Worm (Caenorhabditis elegans) whole organism, L3 larva: ENCODE measurements around the gene C13A2.10.

Experiments used
- R02D3.7 ChIP-seq: fragments of 150-350 bp; optimal IDR thresholded peaks from 2 replicates; lab custom pipeline; 2014; ENCODE audit warnings: missing biosample characterization, missing genetic modification characterization
- ama-1 ChIP-seq: fragments of 150-350 bp; optimal IDR thresholded peaks from 2 replicates; lab custom pipeline; 2018
- ceh-28 ChIP-seq: fragments of 150-350 bp; optimal IDR thresholded peaks from 2 replicates; lab custom pipeline; 2014; ENCODE audit warnings: missing biosample characterization, missing genetic modification reagents, missing genetic modification characterization
- ceh-82 ChIP-seq: fragments of 150-350 bp; optimal IDR thresholded peaks from 2 replicates; lab custom pipeline; 2014; ENCODE audit warnings: missing biosample characterization, missing genetic modification characterization
- ceh-9 ChIP-seq: sonication (generic microtip); optimal IDR thresholded peaks from 2 replicates; lab custom pipeline; 2018; ENCODE audit warnings: missing biosample characterization, missing genetic modification characterization
- daf-12 ChIP-seq: fragments of 150-350 bp; optimal IDR thresholded peaks from 2 replicates; lab custom pipeline; 2014; ENCODE audit warnings: missing biosample characterization, missing genetic modification reagents, missing genetic modification characterization
- egl-27 ChIP-seq: sonication (generic microtip); optimal IDR thresholded peaks from 4 replicates; lab custom pipeline; 2017; ENCODE audit warnings: missing biosample characterization, missing genetic modification reagents, missing genetic modification characterization
- egl-5 ChIP-seq: fragments of 150-350 bp; optimal IDR thresholded peaks from 2 replicates; lab custom pipeline; 2017; ENCODE audit warnings: missing biosample characterization, missing genetic modification reagents, missing genetic modification characterization, inconsistent platforms
- elt-1 ChIP-seq: fragments of 150-350 bp; optimal IDR thresholded peaks from 2 replicates; lab custom pipeline; 2014; ENCODE audit warnings: missing biosample characterization, missing genetic modification characterization
- elt-3 ChIP-seq, 3 experiments: fragments of 150-350 bp in 1 of 3; sonication (generic microtip) in 2 of 3; optimal IDR thresholded peaks; 2 replicates in 2 of 3; 4 replicates in 1 of 3; lab custom pipeline; 2014 to 2017; ENCODE audit warnings: missing biosample characterization in 3 of 3, missing genetic modification characterization in 3 of 3
- fkh-10 ChIP-seq: sonication (generic microtip); optimal IDR thresholded peaks from 2 replicates; lab custom pipeline; 2017; ENCODE audit warnings: missing biosample characterization, missing genetic modification reagents, missing genetic modification characterization
- fkh-2 ChIP-seq: fragments of 150-350 bp; optimal IDR thresholded peaks from 2 replicates; lab custom pipeline; 2014; ENCODE audit warnings: missing biosample characterization, missing genetic modification reagents, missing genetic modification characterization
- fos-1 ChIP-seq: fragments of 150-350 bp; optimal IDR thresholded peaks from 2 replicates; lab custom pipeline; 2014; ENCODE audit warnings: missing biosample characterization, missing genetic modification characterization
- hmg-11 ChIP-seq: sonication (generic microtip); optimal IDR thresholded peaks from 2 replicates; lab custom pipeline; 2016; ENCODE audit warnings: missing genetic modification characterization, missing compliant biosample characterization
- jun-1 ChIP-seq: fragments of 150-350 bp; optimal IDR thresholded peaks from 2 replicates; lab custom pipeline; 2014; ENCODE audit warnings: missing biosample characterization, missing genetic modification reagents, missing genetic modification characterization
- lin-15B ChIP-seq: fragments of 150-350 bp; optimal IDR thresholded peaks from 2 replicates; lab custom pipeline; 2014; ENCODE audit warnings: missing biosample characterization, missing genetic modification characterization
- lin-39 ChIP-seq: fragments of 150-350 bp; optimal IDR thresholded peaks from 2 replicates; lab custom pipeline; 2018; ENCODE audit warnings: missing biosample characterization, missing genetic modification reagents, missing genetic modification characterization
- mml-1 ChIP-seq: fragments of 150-350 bp; sonication (generic microtip); optimal IDR thresholded peaks from 3 replicates; lab custom pipeline; 2014; ENCODE audit warnings: missing biosample characterization, missing genetic modification characterization
- nfya-1 ChIP-seq: sonication (generic microtip); optimal IDR thresholded peaks from 2 replicates; lab custom pipeline; 2017; ENCODE audit warnings: missing genetic modification characterization, mild to moderate bottlenecking, missing compliant biosample characterization, antibody characterized with exemption, moderate library complexity; ENCODE audit not compliant: insufficient read depth
- nhr-11 ChIP-seq: fragments of 150-350 bp; optimal IDR thresholded peaks from 2 replicates; lab custom pipeline; 2014; ENCODE audit warnings: missing biosample characterization, missing genetic modification characterization
- nhr-12 ChIP-seq: fragments of 150-350 bp; optimal IDR thresholded peaks from 2 replicates; lab custom pipeline; 2014; ENCODE audit warnings: missing biosample characterization, missing genetic modification characterization
- nhr-23 ChIP-seq: fragments of 150-350 bp; optimal IDR thresholded peaks from 2 replicates; lab custom pipeline; 2014; ENCODE audit warnings: missing biosample characterization, missing genetic modification reagents, missing genetic modification characterization
- nhr-25 ChIP-seq: sonication (generic microtip); optimal IDR thresholded peaks from 2 replicates; lab custom pipeline; 2017; ENCODE audit warnings: missing biosample characterization, missing genetic modification characterization
- nhr-76 ChIP-seq: fragments of 150-350 bp; sonication (generic microtip); optimal IDR thresholded peaks from 5 replicates; lab custom pipeline; 2014; ENCODE audit warnings: missing biosample characterization, missing genetic modification characterization
- pha-4 ChIP-seq: fragments of 150-350 bp; optimal IDR thresholded peaks from 2 replicates; lab custom pipeline; 2014; ENCODE audit warnings: missing biosample characterization, missing genetic modification reagents, missing genetic modification characterization
- sea-2 ChIP-seq: fragments of 150-350 bp; sonication (generic microtip); optimal IDR thresholded peaks from 4 replicates; lab custom pipeline; 2014; ENCODE audit warnings: missing biosample characterization, missing genetic modification reagents, missing genetic modification characterization
- skn-1 ChIP-seq: fragments of 150-350 bp; optimal IDR thresholded peaks from 2 replicates; lab custom pipeline; 2014; ENCODE audit warnings: missing biosample characterization, missing genetic modification characterization
- snpc-4 ChIP-seq: fragments of 150-350 bp; optimal IDR thresholded peaks from 2 replicates; lab custom pipeline; 2014; ENCODE audit warnings: missing biosample characterization, missing genetic modification characterization
- tbx-2 ChIP-seq: sonication (generic microtip); optimal IDR thresholded peaks from 2 replicates; lab custom pipeline; 2016; ENCODE audit warnings: mild to moderate bottlenecking, missing genetic modification characterization, missing compliant biosample characterization
- unc-39 ChIP-seq: sonication (generic microtip); optimal IDR thresholded peaks from 4 replicates; lab custom pipeline; 2017; ENCODE audit warnings: missing biosample characterization, missing genetic modification characterization
- zag-1 ChIP-seq: fragments of 150-350 bp; optimal IDR thresholded peaks from 2 replicates; lab custom pipeline; 2014; ENCODE audit warnings: missing biosample characterization, missing genetic modification characterization
- ztf-11 ChIP-seq: fragments of 150-350 bp; optimal IDR thresholded peaks from 2 replicates; lab custom pipeline; 2014; ENCODE audit warnings: missing biosample characterization, missing genetic modification characterization
- ztf-4 ChIP-seq: fragments of 150-350 bp; optimal IDR thresholded peaks from 2 replicates; lab custom pipeline; 2014; ENCODE audit warnings: missing biosample characterization, missing genetic modification characterization

Gene C13A2.10

DNA sequence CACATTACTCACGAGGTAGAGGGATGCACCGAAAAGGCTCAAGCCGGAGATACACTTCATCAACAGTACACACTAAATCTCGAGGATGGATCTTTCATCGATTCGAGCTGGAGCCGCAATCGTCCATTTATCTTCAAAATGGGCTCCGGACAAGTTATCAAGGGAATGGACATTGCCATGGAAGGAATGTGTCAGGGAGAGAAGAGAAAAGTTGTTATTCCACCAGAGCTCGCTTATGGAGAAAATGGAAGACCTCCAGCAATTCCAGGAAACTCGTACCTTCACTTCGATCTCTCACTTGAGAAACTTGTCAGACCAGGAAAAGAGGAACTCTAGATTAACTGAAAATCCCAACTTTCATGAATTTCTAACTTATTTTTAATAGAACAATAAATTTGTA, 49.0 kb downstream of the C13A2.10 start:
- TF ChIP-seq nfya-1 (tag; lab: Kevin White, UChicago) (no peak), R02D3.7 (no peak), egl-27 (tag; lab: Kevin White, UChicago) (no peak)
- TF ChIP-seq, all 47 proteins: peak for 0

- TF ChIP-seq fkh-10 (GFP tag; lab: Kevin White, UChicago) = no peak
- TF ChIP-seq ztf-11 (tag; lab: Kevin White, UChicago) = no peak
- TF ChIP-seq ceh-82 (tag; lab: Kevin White, UChicago) = no peak
- no peak for TF ChIP-seq skn-1
- TF ChIP-seq ceh-28 (tag; lab: Kevin White, UChicago) = peak; percentile 12
- TF ChIP-seq hmg-11 (tag; lab: Kevin White, UChicago) = no peak
- peak; percentile 74 for TF ChIP-seq nhr-25 (tag; lab: Kevin White, UChicago)
- peak; percentile 30 for TF ChIP-seq elt-1 (tag; lab: Kevin White, UChicago)
- no peak for TF ChIP-seq fkh-2 (tag; lab: Kevin White, UChicago)
- peak in 1 of 3 experiments; percentile 18 for TF ChIP-seq elt-3 (tag; optimal IDR thresholded peaks at IDR 0.05; lab: Kevin White, UChicago)
- no peak for TF ChIP-seq ztf-4
- no peak for TF ChIP-seq fos-1 (tag; lab: Kevin White, UChicago)
- no peak for TF ChIP-seq zag-1 (tag; lab: Kevin White, UChicago)
- peak; percentile 3 for TF ChIP-seq lin-15B
- TF ChIP-seq nhr-23 = peak; percentile 65
- no peak for TF ChIP-seq nhr-76 (tag; lab: Kevin White, UChicago)
Observed at ce11 chrV:7224947-7225346, 49.9 kb downstream of the C13A2.10 start, which contains the start of gene fkb-3. Gene fkb-3 (plus strand): TSS chrV:7225223.

- TF ChIP-seq ceh-9 (tag; lab: Kevin White, UChicago) (no peak), fkh-10 (GFP tag; lab: Kevin White, UChicago) (no peak), nhr-12 (tag; lab: Kevin White, UChicago) (no peak), tbx-2 (tag; lab: Kevin White, UChicago) (no peak), ztf-11 (tag; lab: Kevin White, UChicago) (no peak), sea-2 (GFP tag; lab: Kevin White, UChicago) (no peak), unc-39 (no peak), egl-5 (no peak), egl-27 (tag; lab: Kevin White, UChicago) (no peak), nhr-76 (tag; lab: Kevin White, UChicago) (no peak), lin-39 (tag; lab: Kevin White, UChicago) (no peak), ztf-4 (no peak)
- TF ChIP-seq, all 47 proteins: peak for 0
Observed at ce11 chrV:7224353-7224752, 50.5 kb downstream of the C13A2.10 start.

DNA sequence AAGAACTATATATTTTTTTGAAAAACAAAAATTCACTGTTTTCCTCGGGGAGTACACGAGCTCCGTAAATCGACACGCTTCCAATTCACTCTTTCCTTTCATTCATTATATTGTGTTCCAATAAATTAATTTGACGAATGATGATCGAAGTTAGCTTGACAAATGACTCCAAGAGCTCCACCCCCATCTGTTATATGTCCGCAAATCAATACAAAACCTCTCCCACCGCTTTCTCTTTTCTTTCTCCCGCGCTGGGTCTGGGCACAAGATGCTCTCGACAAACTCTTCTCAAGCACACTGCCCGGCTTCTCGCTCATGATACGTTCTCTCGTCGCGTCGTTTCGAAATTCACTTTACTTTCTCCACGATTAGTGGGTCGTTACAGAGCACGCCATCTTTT, 51.0 kb downstream of the C13A2.10 start, which contains the start of gene C13F10.1:
Gene C13F10.1, plus strand, starts transcription at position 138 of the 400 bp plus-strand sequence.
- TF ChIP-seq ztf-4 = no peak
- no peak for TF ChIP-seq jun-1
- TF ChIP-seq fkh-2 (tag; lab: Kevin White, UChicago) = no peak
- TF ChIP-seq egl-5 = peak; percentile 54
- TF ChIP-seq ama-1 (lab: Kevin White, UChicago) = no peak
- no peak for TF ChIP-seq nhr-11 (tag; lab: Kevin White, UChicago)
- no peak for TF ChIP-seq egl-27 (tag; lab: Kevin White, UChicago)
- no peak for TF ChIP-seq ceh-28 (tag; lab: Kevin White, UChicago)
- TF ChIP-seq nfya-1 (tag; lab: Kevin White, UChicago) = peak; percentile 29
- no peak for TF ChIP-seq pha-4 (tag; lab: Kevin White, UChicago)
- TF ChIP-seq daf-12 (tag; lab: Kevin White, UChicago) = no peak
- TF ChIP-seq lin-39 (tag; lab: Kevin White, UChicago) = peak; percentile 63
- no peak for TF ChIP-seq mml-1 (tag; lab: Kevin White, UChicago)
- TF ChIP-seq snpc-4 (tag; lab: Kevin White, UChicago) = no peak
- TF ChIP-seq ceh-9 (tag; lab: Kevin White, UChicago) = no peak
- peak; percentile 57 for TF ChIP-seq hmg-11 (tag; lab: Kevin White, UChicago)
